Worm (Caenorhabditis elegans) whole organism, midembryonic: ENCODE data around the gene F23D12.1.

Experiments used
- cog-1 ChIP-seq: sonication (generic microtip); optimal IDR thresholded peaks from 2 replicates; lab custom pipeline; 2016; ENCODE audit warnings: missing genetic modification characterization, missing compliant biosample characterization
- flt-1 ChIP-seq: fragments of 200-800 bp; sonication (Bioruptor generic); IDR thresholded peaks from 2 replicates; pipeline ENCODE4 v1.3.6; 2022; ENCODE audit warnings: missing genetic modification characterization, missing compliant biosample characterization
- klf-2 ChIP-seq: fragments of 200-800 bp; sonication (Bioruptor generic); conservative IDR thresholded peaks from 2 replicates; pipeline ENCODE4 v1.3.6; 2022; ENCODE audit warnings: missing genetic modification reagents, missing genetic modification characterization, missing compliant biosample characterization

- TF ChIP-seq flt-1, result no peak
- TF ChIP-seq klf-2 (GFP tag; lab: Robert Waterston, UW), result no peak
- TF ChIP-seq cog-1 (tag; lab: Kevin White, UChicago), result no peak
Measured at ce11 chrX:14464513-14464912, 36.6 kb upstream of the F23D12.1 start, which contains the start of gene M163.7.
